Fruit fly (Drosophila melanogaster) whole organism, embryonic: ENCODE results near the gene parvin.

ENCODE experiments used
- Aef1 ChIP-seq: fragments of 200-800 bp; sonication (Bioruptor generic); IDR thresholded peaks from 3 replicates; pipeline ENCODE4 v1.3.6; 2022; ENCODE audit warnings: missing biosample characterization, missing genetic modification characterization
- BtbVII ChIP-seq: fragments of 200-800 bp; sonication (Bioruptor generic); optimal IDR thresholded peaks from 3 replicates; lab custom pipeline; 2017; ENCODE audit warnings: missing biosample characterization, mild to moderate bottlenecking, missing genetic modification characterization
- CG11085 ChIP-seq: fragments of 200-800 bp; sonication (Bioruptor generic); IDR thresholded peaks from 2 replicates; pipeline ENCODE4 v1.3.6; 2022; ENCODE audit warnings: missing biosample characterization, missing genetic modification characterization
- CG34376 ChIP-seq: fragments of 200-800 bp; sonication (Bioruptor generic); optimal IDR thresholded peaks from 2 replicates; lab custom pipeline; 2018; ENCODE audit warnings: missing biosample characterization, mild to moderate bottlenecking, missing genetic modification characterization
- CG5180 ChIP-seq: fragments of 200-800 bp; sonication (Bioruptor generic); optimal IDR thresholded peaks from 3 replicates; lab custom pipeline; 2017; ENCODE audit warnings: missing biosample characterization, missing genetic modification characterization, mild to moderate bottlenecking, moderate library complexity, missing genetic modification reagents
- Ets97D ChIP-seq: fragments of 200-800 bp; sonication (Bioruptor generic); optimal IDR thresholded peaks from 3 replicates; lab custom pipeline; 2016; ENCODE audit warnings: missing biosample characterization, missing genetic modification characterization
- Mes4 ChIP-seq: fragments of 200-800 bp; sonication (Bioruptor generic); optimal IDR thresholded peaks from 2 replicates; lab custom pipeline; 2016; ENCODE audit warnings: missing biosample characterization, missing genetic modification characterization
- dmrt11E ChIP-seq: fragments of 200-800 bp; sonication (Bioruptor generic); optimal IDR thresholded peaks from 3 replicates; lab custom pipeline; 2018; ENCODE audit warnings: missing biosample characterization, mild to moderate bottlenecking, missing genetic modification characterization, moderate library complexity
- fd102C ChIP-seq: fragments of 200-800 bp; sonication (Bioruptor generic); optimal IDR thresholded peaks from 2 replicates; lab custom pipeline; 2018; ENCODE audit warnings: missing biosample characterization, mild to moderate bottlenecking, missing genetic modification characterization, moderate library complexity

DNA sequence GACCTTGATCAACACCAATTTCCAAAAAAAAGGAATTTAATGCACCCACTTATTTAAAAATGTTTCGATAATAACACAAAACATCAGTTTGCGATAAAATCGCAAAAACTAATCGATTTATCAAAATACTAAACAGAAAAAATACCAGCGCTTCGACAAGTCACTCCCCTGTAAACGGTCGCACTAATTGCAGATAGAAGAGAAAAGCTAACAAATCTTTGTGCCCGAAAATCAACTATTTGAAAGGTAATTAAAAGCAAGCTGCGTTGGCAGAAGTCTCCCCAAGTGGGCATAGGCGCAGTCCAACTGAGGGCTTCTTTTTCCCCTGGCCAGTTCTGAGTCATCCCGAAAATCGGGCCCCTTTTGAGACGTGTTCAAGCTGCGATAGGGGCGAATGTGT, 15.0 kb upstream of the parvin start, which contains the start of gene AP-1-2beta:
- TF ChIP-seq dmrt11E: no peak
- TF ChIP-seq CG5180 (GFP tag; lab: Kevin White, UChicago): no peak
- TF ChIP-seq BtbVII: no peak
- no peak for TF ChIP-seq CG34376 (GFP tag; lab: Kevin White, UChicago)
- TF ChIP-seq CG11085 (GFP tag; lab: Robert Waterston, UW): no peak
- TF ChIP-seq Aef1 (GFP tag; lab: Robert Waterston, UW): no peak
- TF ChIP-seq Mes4 (GFP tag; lab: Kevin White, UChicago): no peak
- TF ChIP-seq Ets97D (GFP tag; lab: Kevin White, UChicago): no peak
- TF ChIP-seq fd102C (GFP tag; lab: Kevin White, UChicago): no peak
